Worm (Caenorhabditis elegans): ENCODE measurements around the gene C33A12.19.

- no peak for TF ChIP-seq ceh-39 (tag; optimal IDR thresholded peaks at IDR 0.05)
- TF ChIP-seq nhr-76 (tag; optimal IDR thresholded peaks at IDR 0.05), result no peak
- TF ChIP-seq nhr-12 (tag; optimal IDR thresholded peaks at IDR 0.05), result no peak
- TF ChIP-seq nhr-28 (tag; optimal IDR thresholded peaks at IDR 0.05), result no peak
- no peak for TF ChIP-seq lsy-2 (tag; optimal IDR thresholded peaks at IDR 0.05)
- no peak for TF ChIP-seq unc-39 (tag; optimal IDR thresholded peaks at IDR 0.05)
- TF ChIP-seq elt-3 (tag; optimal IDR thresholded peaks at IDR 0.05), result no peak
- no peak for TF ChIP-seq drap-1 (GFP tag; optimal IDR thresholded peaks at IDR 0.05)
- no peak for TF ChIP-seq lin-32 (GFP tag; optimal IDR thresholded peaks at IDR 0.05)
- TF ChIP-seq lin-13 (tag; optimal IDR thresholded peaks at IDR 0.05), result no peak
- no peak for TF ChIP-seq snpc-4 (tag; optimal IDR thresholded peaks at IDR 0.05)
- no peak for TF ChIP-seq sem-2 (GFP tag; optimal IDR thresholded peaks at IDR 0.05)
- no peak for TF ChIP-seq elt-1 (tag; optimal IDR thresholded peaks at IDR 0.05; ENCODE audit: borderline replicate concordance, insufficient read depth)
Measured at ce11 chrIV:9506251-9506650, 10.5 kb upstream of the C33A12.19 start, which contains the start of gene ttr-9.
